Worm (Caenorhabditis elegans) whole organism, mixed stage, embryonic: ENCODE measurements around the gene F52C6.4.

ENCODE experiments used
- blmp-1 ChIP-seq: fragments of 150-350 bp; optimal IDR thresholded peaks from 2 replicates; lab custom pipeline; 2014; ENCODE audit warnings: missing biosample characterization, missing genetic modification characterization
- elt-3 ChIP-seq: fragments of 150-350 bp; optimal IDR thresholded peaks from 2 replicates; lab custom pipeline; 2014; ENCODE audit warnings: missing biosample characterization, missing genetic modification characterization
- lin-13 ChIP-seq: fragments of 150-350 bp; optimal IDR thresholded peaks from 2 replicates; lab custom pipeline; 2014; ENCODE audit warnings: missing biosample characterization, missing genetic modification characterization
- lin-32 ChIP-seq: fragments of 200-800 bp; sonication (Bioruptor generic); optimal IDR thresholded peaks from 2 replicates; lab custom pipeline; 2018; ENCODE audit warnings: mild to moderate bottlenecking, missing genetic modification characterization, missing compliant biosample characterization
- lsy-2 ChIP-seq: fragments of 150-350 bp; optimal IDR thresholded peaks from 2 replicates; lab custom pipeline; 2014; ENCODE audit warnings: missing biosample characterization, missing genetic modification characterization
- nhr-12 ChIP-seq: fragments of 150-350 bp; optimal IDR thresholded peaks from 2 replicates; lab custom pipeline; 2014; ENCODE audit warnings: missing biosample characterization, missing genetic modification characterization
- nhr-28 ChIP-seq: fragments of 150-350 bp; optimal IDR thresholded peaks from 2 replicates; lab custom pipeline; 2014; ENCODE audit warnings: missing biosample characterization, missing genetic modification characterization
- nhr-76 ChIP-seq: sonication (generic microtip); optimal IDR thresholded peaks from 2 replicates; lab custom pipeline; 2017; ENCODE audit warnings: missing biosample characterization, missing genetic modification characterization
- sem-2 ChIP-seq: fragments of 200-800 bp; sonication (Bioruptor generic); optimal IDR thresholded peaks from 2 replicates; lab custom pipeline; 2018; ENCODE audit warnings: mild to moderate bottlenecking, missing genetic modification characterization, missing compliant biosample characterization
- snpc-4 ChIP-seq: fragments of 150-350 bp; optimal IDR thresholded peaks from 2 replicates; lab custom pipeline; 2014; ENCODE audit warnings: missing biosample characterization, missing genetic modification characterization
- tbx-8 ChIP-seq: fragments of 200-800 bp; sonication (Bioruptor generic); optimal IDR thresholded peaks from 2 replicates; lab custom pipeline; 2018; ENCODE audit warnings: mild to moderate bottlenecking, missing genetic modification characterization, moderate library complexity, missing compliant biosample characterization
- unc-120 ChIP-seq: sonication (generic microtip); optimal IDR thresholded peaks from 2 replicates; lab custom pipeline; 2017; ENCODE audit warnings: missing genetic modification characterization, missing compliant biosample characterization; ENCODE audit not compliant: poor library complexity, severe bottlenecking
- unc-62 ChIP-seq: fragments of 150-350 bp; optimal IDR thresholded peaks from 2 replicates; lab custom pipeline; 2014; ENCODE audit warnings: missing biosample characterization, missing genetic modification reagents, missing genetic modification characterization
- ztf-11 ChIP-seq: fragments of 150-350 bp; optimal IDR thresholded peaks from 2 replicates; lab custom pipeline; 2014; ENCODE audit warnings: missing biosample characterization, missing genetic modification characterization

- TF ChIP-seq nhr-76 (tag; lab: Kevin White, UChicago) (no peak), elt-3 (no peak), ztf-11 (no peak), unc-62 (no peak), tbx-8 (GFP tag; lab: Kevin White, UChicago) (no peak), sem-2 (no peak), lin-13 (tag; lab: Kevin White, UChicago) (no peak), nhr-12 (no peak), lin-32 (GFP tag; lab: Kevin White, UChicago) (no peak), nhr-28 (tag; lab: Kevin White, UChicago) (no peak), snpc-4 (tag; lab: Kevin White, UChicago) (no peak), blmp-1 (tag; lab: Kevin White, UChicago) (no peak), lsy-2 (no peak), unc-120 (tag; lab: Kevin White, UChicago) (no peak)
Measured at ce11 chrII:1901981-1902380, 21.0 kb upstream of the F52C6.4 start, which contains the start of gene math-23.
